Worm (Caenorhabditis elegans) whole organism, young adult: ENCODE data around the gene C06A8.8.

Source experiments
- ama-1 ChIP-seq, 3 experiments: fragments of 150-350 bp in 1 of 3; sonication (generic microtip) in 2 of 3; optimal IDR thresholded peaks; 2 replicates each; lab custom pipeline; 2014 to 2018; ENCODE audit warnings: missing biosample characterization in 2 of 3, missing genetic modification characterization in 2 of 3, missing genetic modification reagents in 2 of 3
- bed-1 ChIP-seq: fragments of 200-800 bp; sonication (Bioruptor generic); IDR thresholded peaks from 2 replicates; pipeline ENCODE4 v1.3.6; 2022; ENCODE audit warnings: missing genetic modification reagents, missing genetic modification characterization, missing compliant biosample characterization
- ekl-4 ChIP-seq: fragments of 200-800 bp; sonication (Bioruptor generic); IDR thresholded peaks from 2 replicates; pipeline ENCODE4 v1.3.6; 2022; ENCODE audit warnings: missing genetic modification reagents, missing genetic modification characterization, missing compliant biosample characterization
- hrde-1 ChIP-seq: sonication (generic microtip); optimal IDR thresholded peaks from 2 replicates; lab custom pipeline; 2016; ENCODE audit warnings: missing genetic modification characterization, mild to moderate bottlenecking, missing compliant biosample characterization, moderate library complexity, missing genotype, missing genetic modification reagents, borderline replicate concordance
- nhr-179 ChIP-seq: sonication (generic microtip); optimal IDR thresholded peaks from 2 replicates; lab custom pipeline; 2016; ENCODE audit warnings: mild to moderate bottlenecking, missing genetic modification characterization, missing compliant biosample characterization
- nhr-27 ChIP-seq: fragments of 200-800 bp; sonication (Bioruptor generic); optimal IDR thresholded peaks from 2 replicates; lab custom pipeline; 2018; ENCODE audit warnings: mild to moderate bottlenecking, missing genetic modification characterization, moderate library complexity, missing compliant biosample characterization
- tlf-1 ChIP-seq: fragments of 200-800 bp; sonication (Bioruptor generic); optimal IDR thresholded peaks from 2 replicates; lab custom pipeline; 2018; ENCODE audit warnings: mild to moderate bottlenecking, missing genetic modification characterization, missing compliant biosample characterization
- ztf-3 ChIP-seq: fragments of 200-800 bp; sonication (Bioruptor generic); optimal IDR thresholded peaks from 2 replicates; lab custom pipeline; 2018; ENCODE audit warnings: mild to moderate bottlenecking, missing genetic modification characterization, missing compliant biosample characterization

DNA sequence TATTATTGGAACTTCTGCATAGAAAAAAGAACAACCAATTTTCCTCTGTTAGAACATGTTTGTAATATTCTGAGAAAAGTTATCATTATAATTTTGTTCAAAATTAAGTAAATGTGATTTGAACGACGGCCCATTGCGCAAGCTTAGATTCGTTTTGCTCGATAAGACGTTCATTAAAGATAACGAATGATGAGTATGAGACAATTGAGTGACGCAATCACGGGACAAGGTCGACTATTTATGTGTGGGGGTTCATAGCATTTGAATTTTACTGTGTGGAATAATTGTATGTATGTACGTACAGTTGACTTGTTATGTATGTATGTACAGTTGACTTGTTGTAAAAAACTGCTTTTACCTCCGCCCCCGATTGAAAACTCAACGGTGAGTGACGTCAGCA is 47.5 kb upstream of the C06A8.8 start:
- TF ChIP-seq hrde-1 = no peak
- TF ChIP-seq ama-1 (optimal IDR thresholded peaks at IDR 0.05; lab: Kevin White, UChicago) = no peak
- TF ChIP-seq ama-1 (GFP tag; optimal IDR thresholded peaks at IDR 0.05; lab: Kevin White, UChicago) = no peak
- no peak for TF ChIP-seq bed-1 (GFP tag; lab: Robert Waterston, UW)
- no peak for TF ChIP-seq nhr-27
- TF ChIP-seq ztf-3 (GFP tag; lab: Kevin White, UChicago) = no peak
- no peak for TF ChIP-seq tlf-1 (GFP tag; lab: Kevin White, UChicago)
- TF ChIP-seq nhr-179 (tag; lab: Kevin White, UChicago) = no peak
- no peak for TF ChIP-seq ekl-4 (GFP tag; lab: Robert Waterston, UW)
